Worm (Caenorhabditis elegans) whole organism, L3 larva: ENCODE results near the gene Y64H9A.2.

ENCODE experiments used
- ceh-9 ChIP-seq: sonication (generic microtip); optimal IDR thresholded peaks from 2 replicates; lab custom pipeline; 2018; ENCODE audit warnings: missing biosample characterization, missing genetic modification characterization
- egl-5 ChIP-seq: fragments of 150-350 bp; optimal IDR thresholded peaks from 2 replicates; lab custom pipeline; 2017; ENCODE audit warnings: missing biosample characterization, missing genetic modification reagents, missing genetic modification characterization, inconsistent platforms
- elt-1 ChIP-seq: fragments of 150-350 bp; optimal IDR thresholded peaks from 2 replicates; lab custom pipeline; 2014; ENCODE audit warnings: missing biosample characterization, missing genetic modification characterization
- jun-1 ChIP-seq: fragments of 150-350 bp; optimal IDR thresholded peaks from 2 replicates; lab custom pipeline; 2014; ENCODE audit warnings: missing biosample characterization, missing genetic modification reagents, missing genetic modification characterization
- mml-1 ChIP-seq: fragments of 150-350 bp; sonication (generic microtip); optimal IDR thresholded peaks from 3 replicates; lab custom pipeline; 2014; ENCODE audit warnings: missing biosample characterization, missing genetic modification characterization
- nfya-1 ChIP-seq: sonication (generic microtip); optimal IDR thresholded peaks from 2 replicates; lab custom pipeline; 2017; ENCODE audit warnings: missing genetic modification characterization, mild to moderate bottlenecking, missing compliant biosample characterization, antibody characterized with exemption, moderate library complexity; ENCODE audit not compliant: insufficient read depth
- nhr-237 ChIP-seq: fragments of 150-350 bp; optimal IDR thresholded peaks from 2 replicates; lab custom pipeline; 2014; ENCODE audit warnings: missing biosample characterization, missing genetic modification characterization
- sea-2 ChIP-seq: fragments of 150-350 bp; sonication (generic microtip); optimal IDR thresholded peaks from 4 replicates; lab custom pipeline; 2014; ENCODE audit warnings: missing biosample characterization, missing genetic modification reagents, missing genetic modification characterization
- snpc-4 ChIP-seq: fragments of 150-350 bp; optimal IDR thresholded peaks from 2 replicates; lab custom pipeline; 2014; ENCODE audit warnings: missing biosample characterization, missing genetic modification characterization
- unc-39 ChIP-seq: sonication (generic microtip); optimal IDR thresholded peaks from 4 replicates; lab custom pipeline; 2017; ENCODE audit warnings: missing biosample characterization, missing genetic modification characterization
- unc-62 ChIP-seq: fragments of 150-350 bp; sonication (generic microtip); optimal IDR thresholded peaks from 4 replicates; lab custom pipeline; 2014; ENCODE audit warnings: missing biosample characterization, missing genetic modification reagents, missing genetic modification characterization
- ztf-11 ChIP-seq: fragments of 150-350 bp; optimal IDR thresholded peaks from 2 replicates; lab custom pipeline; 2014; ENCODE audit warnings: missing biosample characterization, missing genetic modification characterization

ce11 chrX:5037673-5038072 lies 6.1 kb upstream of the Y64H9A.2 start, which contains the start of gene ZC449.5:
- TF ChIP-seq nfya-1 (tag; lab: Kevin White, UChicago) = no peak
- TF ChIP-seq unc-39 (tag; lab: Kevin White, UChicago) = no peak
- no peak for TF ChIP-seq unc-62 (GFP tag; lab: Kevin White, UChicago)
- TF ChIP-seq snpc-4 (tag; lab: Kevin White, UChicago) = no peak
- no peak for TF ChIP-seq mml-1 (tag; lab: Kevin White, UChicago)
- no peak for TF ChIP-seq ztf-11 (tag; lab: Kevin White, UChicago)
- TF ChIP-seq egl-5 = no peak
- no peak for TF ChIP-seq elt-1 (tag; lab: Kevin White, UChicago)
- no peak for TF ChIP-seq sea-2 (GFP tag; lab: Kevin White, UChicago)
- no peak for TF ChIP-seq nhr-237 (tag; lab: Kevin White, UChicago)
- no peak for TF ChIP-seq ceh-9 (tag; lab: Kevin White, UChicago)
- no peak for TF ChIP-seq jun-1
